Worm (Caenorhabditis elegans) whole organism, young adult: ENCODE measurements around the gene T11F8.5.
"Not testable (repeated sequence)": the region's sequence is repeated elsewhere in the genome, so short reads cannot be mapped to it uniquely, and the experiment has no call there.

Source experiments
- B0035.1 ChIP-seq: sonication (generic microtip); optimal IDR thresholded peaks from 2 replicates; lab custom pipeline; 2016; ENCODE audit warnings: missing genetic modification characterization, mild to moderate bottlenecking, missing compliant biosample characterization, missing genotype, missing genetic modification reagents
- B0261.1 ChIP-seq: sonication (generic microtip); optimal IDR thresholded peaks from 2 replicates; lab custom pipeline; 2016; ENCODE audit warnings: mild to moderate bottlenecking, missing genetic modification characterization, moderate library complexity, missing compliant biosample characterization
- C06A6.2 ChIP-seq: fragments of 200-800 bp; sonication (Bioruptor generic); conservative IDR thresholded peaks from 2 replicates; pipeline ENCODE4 v1.3.6; 2022; ENCODE audit warnings: missing genetic modification characterization, missing compliant biosample characterization
- D2030.7 ChIP-seq: fragments of 200-800 bp; sonication (Bioruptor generic); IDR thresholded peaks from 2 replicates; pipeline ENCODE4 v1.3.6; 2022; ENCODE audit warnings: missing genetic modification reagents, missing genetic modification characterization, missing compliant biosample characterization
- F22D6.2 ChIP-seq: sonication (generic microtip); optimal IDR thresholded peaks from 2 replicates; lab custom pipeline; 2016; ENCODE audit warnings: mild to moderate bottlenecking, missing genetic modification characterization, missing compliant biosample characterization
- F33H1.4 ChIP-seq: fragments of 200-800 bp; sonication (Bioruptor generic); IDR thresholded peaks from 2 replicates; pipeline ENCODE4 v1.3.6; 2022; ENCODE audit warnings: missing genetic modification reagents, missing genetic modification characterization, missing compliant biosample characterization
- F37B4.10 ChIP-seq: fragments of 200-800 bp; sonication (Bioruptor generic); IDR thresholded peaks from 2 replicates; pipeline ENCODE4 v1.3.6; 2022; ENCODE audit warnings: missing genetic modification characterization, missing compliant biosample characterization
- F39B2.1 ChIP-seq: fragments of 200-800 bp; sonication (Bioruptor generic); IDR thresholded peaks from 2 replicates; pipeline ENCODE4 v1.3.6; 2022; ENCODE audit warnings: missing genetic modification reagents, missing genetic modification characterization, missing compliant biosample characterization
- F49E8.2 ChIP-seq: sonication (generic microtip); optimal IDR thresholded peaks from 3 replicates; lab custom pipeline; 2017; ENCODE audit warnings: missing genetic modification characterization, mild to moderate bottlenecking, missing compliant biosample characterization, antibody characterized with exemption, moderate library complexity; ENCODE audit not compliant: insufficient read depth
- F57A8.1 ChIP-seq: fragments of 200-800 bp; sonication (Bioruptor generic); optimal IDR thresholded peaks from 2 replicates; lab custom pipeline; 2018; ENCODE audit warnings: mild to moderate bottlenecking, missing genetic modification characterization, moderate library complexity, missing compliant biosample characterization
- Y56A3A.18 ChIP-seq: fragments of 200-800 bp; sonication (Bioruptor generic); IDR thresholded peaks from 2 replicates; pipeline ENCODE4 v1.3.6; 2022; ENCODE audit warnings: missing genetic modification reagents, missing genetic modification characterization, missing compliant biosample characterization
- Y79H2A.3 ChIP-seq: fragments of 200-800 bp; sonication (Bioruptor generic); conservative IDR thresholded peaks from 2 replicates; pipeline ENCODE4 v1.3.6; 2022; ENCODE audit warnings: missing genetic modification reagents, missing genetic modification characterization, missing compliant biosample characterization
- Y95B8A.8 ChIP-seq: fragments of 200-800 bp; sonication (Bioruptor generic); IDR thresholded peaks from 2 replicates; pipeline ENCODE4 v1.3.6; 2022; ENCODE audit warnings: missing genetic modification reagents, missing genetic modification characterization, missing compliant biosample characterization
- ZK185.1 ChIP-seq: sonication (generic microtip); optimal IDR thresholded peaks from 2 replicates; lab custom pipeline; 2016; ENCODE audit warnings: mild to moderate bottlenecking, missing genetic modification characterization, missing compliant biosample characterization; ENCODE audit not compliant: poor library complexity, severe bottlenecking
- akir-1 ChIP-seq: fragments of 200-800 bp; sonication (Bioruptor generic); optimal IDR thresholded peaks from 2 replicates; lab custom pipeline; 2018; ENCODE audit warnings: mild to moderate bottlenecking, missing genetic modification characterization, moderate library complexity, missing compliant biosample characterization
- ama-1 ChIP-seq, 3 experiments: fragments of 150-350 bp in 1 of 3; sonication (generic microtip) in 2 of 3; optimal IDR thresholded peaks; 2 replicates each; lab custom pipeline; 2014 to 2018; ENCODE audit warnings: missing biosample characterization in 2 of 3, missing genetic modification characterization in 2 of 3, missing genetic modification reagents in 2 of 3
- attf-5 ChIP-seq: fragments of 200-800 bp; sonication (Bioruptor generic); optimal IDR thresholded peaks from 2 replicates; lab custom pipeline; 2018; ENCODE audit warnings: mild to moderate bottlenecking, missing genetic modification characterization, missing compliant biosample characterization
- ceh-100 ChIP-seq: fragments of 200-800 bp; sonication (Bioruptor generic); IDR thresholded peaks from 2 replicates; pipeline ENCODE4 v1.3.6; 2022; ENCODE audit warnings: missing genetic modification reagents, missing genetic modification characterization, missing compliant biosample characterization
- ceh-40 ChIP-seq: fragments of 200-800 bp; sonication (Bioruptor generic); IDR thresholded peaks from 2 replicates; pipeline ENCODE4 v1.3.6; 2022; ENCODE audit warnings: missing genetic modification characterization, missing compliant biosample characterization
- dpff-1 ChIP-seq: sonication (generic microtip); optimal IDR thresholded peaks from 2 replicates; lab custom pipeline; 2017; ENCODE audit warnings: mild to moderate bottlenecking, missing genetic modification characterization, missing compliant biosample characterization
- egl-18 ChIP-seq: fragments of 200-800 bp; sonication (Bioruptor generic); IDR thresholded peaks from 2 replicates; pipeline ENCODE4 v1.3.6; 2022; ENCODE audit warnings: missing genetic modification reagents, missing genetic modification characterization, missing compliant biosample characterization
- ets-4 ChIP-seq: fragments of 200-800 bp; sonication (Bioruptor generic); optimal IDR thresholded peaks from 2 replicates; lab custom pipeline; 2018; ENCODE audit warnings: mild to moderate bottlenecking, missing genetic modification characterization, missing compliant biosample characterization
- him-1 ChIP-seq: sonication (generic microtip); optimal IDR thresholded peaks from 2 replicates; lab custom pipeline; 2016; ENCODE audit warnings: missing genotype, missing genetic modification reagents, missing genetic modification characterization, missing compliant biosample characterization
- hlh-12 ChIP-seq: sonication (generic microtip); optimal IDR thresholded peaks from 2 replicates; lab custom pipeline; 2016; ENCODE audit warnings: missing genetic modification characterization, missing compliant biosample characterization
- hmg-20 ChIP-seq: fragments of 200-800 bp; sonication (Bioruptor generic); IDR thresholded peaks from 2 replicates; pipeline ENCODE4 v1.3.6; 2022; ENCODE audit warnings: missing genetic modification reagents, missing genetic modification characterization, missing compliant biosample characterization
- hrde-1 ChIP-seq: sonication (generic microtip); optimal IDR thresholded peaks from 2 replicates; lab custom pipeline; 2016; ENCODE audit warnings: missing genetic modification characterization, mild to moderate bottlenecking, missing compliant biosample characterization, moderate library complexity, missing genotype, missing genetic modification reagents, borderline replicate concordance
- lag-1 ChIP-seq: fragments of 200-800 bp; sonication (Bioruptor generic); IDR thresholded peaks from 2 replicates; pipeline ENCODE4 v1.3.6; 2022; ENCODE audit warnings: missing genetic modification reagents, missing genetic modification characterization, missing compliant biosample characterization
- lin-26 ChIP-seq: fragments of 200-800 bp; sonication (Bioruptor generic); IDR thresholded peaks from 2 replicates; pipeline ENCODE4 v1.3.6; 2022; ENCODE audit warnings: missing genetic modification reagents, missing genetic modification characterization, missing compliant biosample characterization
- lin-54 ChIP-seq: fragments of 200-800 bp; sonication (Bioruptor generic); optimal IDR thresholded peaks from 2 replicates; lab custom pipeline; 2018; ENCODE audit warnings: mild to moderate bottlenecking, missing genetic modification characterization, missing compliant biosample characterization
- lir-1 ChIP-seq: fragments of 200-800 bp; sonication (Bioruptor generic); conservative IDR thresholded peaks from 2 replicates; pipeline ENCODE4 v1.3.6; 2022; ENCODE audit warnings: missing genetic modification reagents, missing genetic modification characterization, missing compliant biosample characterization
- madf-10 ChIP-seq: sonication (generic microtip); optimal IDR thresholded peaks from 2 replicates; lab custom pipeline; 2016; ENCODE audit warnings: mild to moderate bottlenecking, missing genetic modification characterization, missing compliant biosample characterization
- madf-8 ChIP-seq: fragments of 200-800 bp; sonication (Bioruptor generic); conservative IDR thresholded peaks from 2 replicates; pipeline ENCODE4 v1.3.6; 2022; ENCODE audit warnings: missing genetic modification reagents, missing genetic modification characterization, missing compliant biosample characterization
- mcd-1 ChIP-seq: fragments of 200-800 bp; sonication (Bioruptor generic); IDR thresholded peaks from 2 replicates; pipeline ENCODE4 v1.3.6; 2022; ENCODE audit warnings: missing genetic modification reagents, missing genetic modification characterization, missing compliant biosample characterization
- nfya-2 ChIP-seq: fragments of 200-800 bp; sonication (Bioruptor generic); IDR thresholded peaks from 2 replicates; pipeline ENCODE4 v1.3.6; 2022; ENCODE audit warnings: missing genetic modification reagents, missing genetic modification characterization, missing compliant biosample characterization
- nhr-120 ChIP-seq: fragments of 200-800 bp; sonication (Bioruptor generic); IDR thresholded peaks from 2 replicates; pipeline ENCODE4 v1.3.6; 2022; ENCODE audit warnings: missing genetic modification characterization, missing compliant biosample characterization
- rcor-1 ChIP-seq: fragments of 200-800 bp; sonication (Bioruptor generic); IDR thresholded peaks from 2 replicates; pipeline ENCODE4 v1.3.6; 2022; ENCODE audit warnings: missing genetic modification reagents, missing genetic modification characterization, missing compliant biosample characterization
- rec-8 ChIP-seq, 2 experiments: sonication (generic microtip); optimal IDR thresholded peaks; 2 replicates each; lab custom pipeline; 2016; ENCODE audit warnings: mild to moderate bottlenecking in 2 of 2, missing genetic modification characterization in 2 of 2, missing genetic modification reagents in 2 of 2, missing genotype in 2 of 2, missing biosample characterization in 1 of 2, missing compliant biosample characterization in 1 of 2, moderate library complexity in 1 of 2
- sea-2 ChIP-seq: fragments of 200-800 bp; sonication (Bioruptor generic); IDR thresholded peaks from 2 replicates; pipeline ENCODE4 v1.3.6; 2022; ENCODE audit warnings: missing genetic modification characterization, missing compliant biosample characterization
- snpc-1.1 ChIP-seq: sonication (generic microtip); optimal IDR thresholded peaks from 2 replicates; lab custom pipeline; 2017; ENCODE audit warnings: missing genetic modification characterization, mild to moderate bottlenecking, missing compliant biosample characterization, antibody characterized with exemption, moderate library complexity, missing genotype, missing genetic modification reagents; ENCODE audit not compliant: insufficient read depth
- snpc-3.4 ChIP-seq: sonication (generic microtip); optimal IDR thresholded peaks from 2 replicates; lab custom pipeline; 2017; ENCODE audit warnings: missing genetic modification characterization, mild to moderate bottlenecking, missing compliant biosample characterization, antibody characterized with exemption, moderate library complexity, missing genotype, missing genetic modification reagents
- somi-1 ChIP-seq: fragments of 200-800 bp; sonication (Bioruptor generic); optimal IDR thresholded peaks from 2 replicates; lab custom pipeline; 2018; ENCODE audit warnings: mild to moderate bottlenecking, missing genetic modification characterization, missing compliant biosample characterization
- sptf-2 ChIP-seq: fragments of 200-800 bp; sonication (Bioruptor generic); optimal IDR thresholded peaks from 2 replicates; lab custom pipeline; 2018; ENCODE audit warnings: mild to moderate bottlenecking, missing genetic modification characterization, missing compliant biosample characterization
- unc-62 ChIP-seq: fragments of 150-350 bp; optimal IDR thresholded peaks from 2 replicates; lab custom pipeline; 2014; ENCODE audit warnings: missing biosample characterization, missing genetic modification reagents, missing genetic modification characterization
- xnd-1 ChIP-seq: sonication (generic microtip); optimal IDR thresholded peaks from 2 replicates; lab custom pipeline; 2016; ENCODE audit warnings: missing genotype, missing genetic modification reagents, missing genetic modification characterization, missing compliant biosample characterization
- ztf-28 ChIP-seq: fragments of 200-800 bp; sonication (Bioruptor generic); IDR thresholded peaks from 2 replicates; pipeline ENCODE4 v1.3.6; 2022; ENCODE audit warnings: missing genetic modification reagents, missing genetic modification characterization, missing compliant biosample characterization
- ztf-6 ChIP-seq: fragments of 200-800 bp; sonication (Bioruptor generic); IDR thresholded peaks from 2 replicates; pipeline ENCODE4 v1.3.6; 2022; ENCODE audit warnings: missing genetic modification reagents, missing genetic modification characterization, missing compliant biosample characterization

T11F8.5 gene

DNA sequence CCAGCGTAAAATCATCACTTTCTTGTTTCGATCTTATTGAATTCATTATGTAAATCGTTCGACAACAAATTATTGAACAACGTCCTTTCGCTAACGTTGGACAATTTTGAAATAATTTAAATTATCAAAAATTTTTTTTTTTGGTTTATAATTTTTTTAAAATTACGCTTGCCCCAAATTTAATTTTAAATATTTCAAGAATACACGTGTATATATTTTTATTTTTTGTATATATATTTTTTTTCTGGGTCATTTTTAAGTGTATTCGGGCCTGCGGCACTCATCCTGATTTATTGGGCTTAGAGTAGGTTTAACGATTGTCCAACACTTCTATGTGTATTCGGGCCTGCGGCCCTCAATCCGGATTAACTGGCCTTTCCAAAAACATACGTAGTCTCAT lies 18.4 kb upstream of the T11F8.5 start, which contains the start of gene Y52D5A.2:
Y52D5A.2 (minus strand) TSS at position 101 of the 400 bp plus-strand sequence.
- TF ChIP-seq sea-2 (GFP tag; lab: Robert Waterston, UW); F39B2.1; F33H1.4 (GFP tag; lab: Robert Waterston, UW): not testable (repeated sequence)

DNA sequence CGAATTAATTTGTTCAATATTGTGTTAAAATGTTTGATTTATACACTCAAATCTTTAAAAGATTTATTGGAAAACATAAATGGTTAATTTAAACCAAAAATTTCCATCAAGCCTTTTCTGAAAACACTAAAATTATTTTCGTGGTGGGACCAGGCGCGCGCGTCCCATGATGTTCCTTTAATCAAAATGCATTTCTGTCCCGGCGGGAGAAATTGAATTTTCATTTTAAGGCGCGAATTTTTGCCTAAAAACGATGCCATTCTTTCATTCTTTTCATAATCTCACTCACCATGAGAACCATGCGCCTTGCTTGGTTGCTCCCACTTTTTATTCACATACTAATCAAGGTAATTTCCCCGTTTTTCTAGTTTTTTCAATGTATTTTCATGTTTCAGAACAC lies 13.1 kb upstream of the T11F8.5 start, which contains the start of gene rme-2:
rme-2 (plus strand) TSS at position 288 of the 400 bp plus-strand sequence.
- no peak for TF ChIP-seq lin-26 (GFP tag; lab: Robert Waterston, UW)
- TF ChIP-seq madf-10 (tag; lab: Kevin White, UChicago), result no peak
- peak; percentile 98 for TF ChIP-seq xnd-1 (tag; lab: Kevin White, UChicago)
- no peak for TF ChIP-seq somi-1
- TF ChIP-seq F39B2.1, result no peak
- peak; percentile 95 for TF ChIP-seq D2030.7 (GFP tag; lab: Robert Waterston, UW)
- TF ChIP-seq B0261.1 (tag; lab: Kevin White, UChicago), result no peak
- peak; percentile 91 for TF ChIP-seq snpc-3.4
- no peak for TF ChIP-seq Y56A3A.18
- no peak for TF ChIP-seq dpff-1 (tag; lab: Kevin White, UChicago)
- no peak for TF ChIP-seq C06A6.2
- 0 out of 2 replicates have a peak, but pooled peaks have one; percentile 36 for TF ChIP-seq ztf-28 (GFP tag; lab: Robert Waterston, UW)
- peak; percentile 95 for TF ChIP-seq madf-8
- no peak for TF ChIP-seq lag-1
- no peak for TF ChIP-seq akir-1 (GFP tag; lab: Kevin White, UChicago)
- TF ChIP-seq lin-54 (GFP tag; lab: Kevin White, UChicago), result peak; percentile 82
- no peak for TF ChIP-seq ztf-6 (GFP tag; lab: Robert Waterston, UW)
- TF ChIP-seq attf-5, result no peak
- TF ChIP-seq mcd-1 (GFP tag; lab: Robert Waterston, UW), result peak; percentile 65
- TF ChIP-seq nhr-120 (GFP tag; lab: Robert Waterston, UW), result no peak
- no peak for TF ChIP-seq sptf-2
- TF ChIP-seq snpc-1.1, result peak; percentile 72
- no peak for TF ChIP-seq ZK185.1 (tag; lab: Kevin White, UChicago)
- TF ChIP-seq lir-1, result peak; percentile 75
- peak; percentile 69; the same call in 1 of the 2 replicates for TF ChIP-seq Y95B8A.8 (GFP tag; lab: Robert Waterston, UW)
- peak; percentile 63 for TF ChIP-seq hrde-1 (tag; lab: Kevin White, UChicago)
- TF ChIP-seq F49E8.2 (tag; lab: Kevin White, UChicago), result peak; percentile 90
- TF ChIP-seq ets-4 (GFP tag; lab: Kevin White, UChicago), result no peak
- no peak for TF ChIP-seq Y79H2A.3 (GFP tag; lab: Robert Waterston, UW)
- TF ChIP-seq unc-62 (GFP tag; lab: Kevin White, UChicago), result no peak
- TF ChIP-seq hmg-20 (GFP tag; lab: Robert Waterston, UW), result 0 out of 2 replicates have a peak, but pooled peaks have one; percentile 6
- no peak for TF ChIP-seq ama-1 (optimal IDR thresholded peaks at IDR 0.05; lab: Kevin White, UChicago)
- no peak for TF ChIP-seq ama-1 (GFP tag; optimal IDR thresholded peaks at IDR 0.05; lab: Kevin White, UChicago)
- no peak for TF ChIP-seq rec-8 (tag; optimal IDR thresholded peaks at IDR 0.05; lab: Kevin White, UChicago)
- TF ChIP-seq rcor-1 (GFP tag; lab: Robert Waterston, UW), result peak; percentile 80
- TF ChIP-seq egl-18 (GFP tag; lab: Robert Waterston, UW), result no peak
- no peak for TF ChIP-seq F22D6.2 (tag; lab: Kevin White, UChicago)
- no peak for TF ChIP-seq nfya-2 (GFP tag; lab: Robert Waterston, UW)
- no peak for TF ChIP-seq F57A8.1 (GFP tag; lab: Kevin White, UChicago)
- peak; percentile 73 for TF ChIP-seq him-1 (tag; lab: Kevin White, UChicago)
- TF ChIP-seq ceh-100, result no peak
- TF ChIP-seq ceh-40 (GFP tag; lab: Robert Waterston, UW), result no peak
- no peak for TF ChIP-seq B0035.1 (tag; lab: Kevin White, UChicago)
- TF ChIP-seq hlh-12 (tag; lab: Kevin White, UChicago), result no peak
- TF ChIP-seq F37B4.10 (GFP tag; lab: Robert Waterston, UW), result no peak
